Worm (Caenorhabditis elegans) whole organism, midembryonic: ENCODE measurements around the gene F58F12.3.

Source experiments
- T22C8.4 ChIP-seq: fragments of 200-800 bp; sonication (Bioruptor generic); IDR thresholded peaks from 2 replicates; pipeline ENCODE4 v1.3.6; 2022; ENCODE audit warnings: missing genetic modification characterization, missing compliant biosample characterization
- flt-1 ChIP-seq: fragments of 200-800 bp; sonication (Bioruptor generic); IDR thresholded peaks from 2 replicates; pipeline ENCODE4 v1.3.6; 2022; ENCODE audit warnings: missing genetic modification characterization, missing compliant biosample characterization
- klf-2 ChIP-seq: fragments of 200-800 bp; sonication (Bioruptor generic); conservative IDR thresholded peaks from 2 replicates; pipeline ENCODE4 v1.3.6; 2022; ENCODE audit warnings: missing genetic modification reagents, missing genetic modification characterization, missing compliant biosample characterization
- med-1 ChIP-seq: sonication (generic microtip); optimal IDR thresholded peaks from 2 replicates; lab custom pipeline; 2017; ENCODE audit warnings: missing genetic modification characterization, mild to moderate bottlenecking, missing compliant biosample characterization, antibody characterized with exemption, missing genetic modification reagents; ENCODE audit not compliant: insufficient read depth
- tab-1 ChIP-seq: fragments of 200-800 bp; sonication (Bioruptor generic); IDR thresholded peaks from 2 replicates; pipeline ENCODE4 v1.3.6; 2022; ENCODE audit warnings: missing genetic modification characterization, missing compliant biosample characterization
- ztf-23 ChIP-seq: fragments of 200-800 bp; sonication (Bioruptor generic); IDR thresholded peaks from 2 replicates; pipeline ENCODE4 v1.3.6; 2022; ENCODE audit warnings: missing genetic modification reagents, missing genetic modification characterization, missing compliant biosample characterization
- ztf-29 ChIP-seq: fragments of 200-800 bp; sonication (Bioruptor generic); IDR thresholded peaks from 2 replicates; pipeline ENCODE4 v1.3.6; 2022; ENCODE audit warnings: missing genetic modification reagents, missing genetic modification characterization, missing compliant biosample characterization

- TF ChIP-seq klf-2 = no peak
- TF ChIP-seq tab-1 (GFP tag; lab: Robert Waterston, UW) = no peak
- no peak for TF ChIP-seq flt-1 (GFP tag; lab: Robert Waterston, UW)
- no peak for TF ChIP-seq T22C8.4 (GFP tag; lab: Robert Waterston, UW)
- TF ChIP-seq med-1 (GFP tag; lab: Kevin White, UChicago) = no peak
- TF ChIP-seq ztf-29 = no peak
- no peak for TF ChIP-seq ztf-23 (GFP tag; lab: Robert Waterston, UW)
Measured at ce11 chrII:6351887-6352286, 39.2 kb downstream of the F58F12.3 start, which contains the start of gene C32D5.10.
